Fruit fly (Drosophila melanogaster): ENCODE data around the gene syd.

DNA sequence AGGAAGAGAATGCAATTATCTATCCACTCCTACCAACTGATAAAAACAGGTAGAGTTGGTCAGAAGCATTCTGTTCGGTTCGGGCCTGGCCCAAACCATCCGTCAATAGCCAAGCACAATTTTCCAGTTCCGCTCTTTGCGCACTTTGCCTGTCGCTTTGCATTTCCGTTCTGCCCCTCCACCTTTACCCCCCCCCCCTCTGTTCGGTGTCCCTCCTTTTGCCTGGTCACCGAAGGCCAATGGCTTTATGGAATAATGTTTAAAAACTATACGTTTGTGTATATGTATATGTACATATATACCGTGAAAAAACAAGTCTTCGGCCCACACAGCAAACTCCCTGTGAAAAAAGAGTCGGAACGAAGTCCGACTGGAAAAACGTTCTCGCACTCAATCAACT, 54.8 kb downstream of the syd start:
- no peak for TF ChIP-seq Mnt (GFP tag; optimal IDR thresholded peaks at IDR 0.05)
- no peak for TF ChIP-seq CG5204 (GFP tag; optimal IDR thresholded peaks at IDR 0.05)
- TF ChIP-seq CG11617 (GFP tag; optimal IDR thresholded peaks at IDR 0.05) = no peak
- no peak for TF ChIP-seq kay (GFP tag; ENCODE audit: borderline replicate concordance)
- no peak for TF ChIP-seq tj (GFP tag; optimal IDR thresholded peaks at IDR 0.05)
- TF ChIP-seq CG14711 (tag; optimal IDR thresholded peaks at IDR 0.05) = no peak
- no peak for TF ChIP-seq CG7045 (GFP tag; optimal IDR thresholded peaks at IDR 0.05)
- no peak for TF ChIP-seq Clk (GFP tag; optimal IDR thresholded peaks at IDR 0.05)
- no peak for TF ChIP-seq cic (GFP tag; optimal IDR thresholded peaks at IDR 0.05)
- no peak for TF ChIP-seq Crg-1 (GFP tag; optimal IDR thresholded peaks at IDR 0.05)
- no peak for TF ChIP-seq ovo (GFP tag; optimal IDR thresholded peaks at IDR 0.05)

Measured in whole organism, adult.